Worm (Caenorhabditis elegans) whole organism, young adult: ENCODE measurements around the gene skr-6.

Experiments used
- T07F8.4 ChIP-seq: sonication (generic microtip); optimal IDR thresholded peaks from 2 replicates; lab custom pipeline; 2016; ENCODE audit warnings: mild to moderate bottlenecking, missing genetic modification characterization, moderate library complexity, missing compliant biosample characterization
- ama-1 ChIP-seq, 3 experiments: fragments of 150-350 bp in 1 of 3; sonication (generic microtip) in 2 of 3; optimal IDR thresholded peaks; 2 replicates each; lab custom pipeline; 2014 to 2018; ENCODE audit warnings: missing biosample characterization in 2 of 3, missing genetic modification characterization in 2 of 3, missing genetic modification reagents in 2 of 3
- ccch-3 ChIP-seq: fragments of 200-800 bp; sonication (Bioruptor generic); optimal IDR thresholded peaks from 2 replicates; lab custom pipeline; 2018; ENCODE audit warnings: mild to moderate bottlenecking, missing genetic modification characterization, missing compliant biosample characterization
- ekl-4 ChIP-seq: fragments of 200-800 bp; sonication (Bioruptor generic); IDR thresholded peaks from 2 replicates; pipeline ENCODE4 v1.3.6; 2022; ENCODE audit warnings: missing genetic modification reagents, missing genetic modification characterization, missing compliant biosample characterization
- hlh-12 ChIP-seq: sonication (generic microtip); optimal IDR thresholded peaks from 2 replicates; lab custom pipeline; 2016; ENCODE audit warnings: missing genetic modification characterization, missing compliant biosample characterization
- nhr-120 ChIP-seq: fragments of 200-800 bp; sonication (Bioruptor generic); IDR thresholded peaks from 2 replicates; pipeline ENCODE4 v1.3.6; 2022; ENCODE audit warnings: missing genetic modification characterization, missing compliant biosample characterization
- pha-4 ChIP-seq: fragments of 150-350 bp; sonication (generic microtip); optimal IDR thresholded peaks from 2 replicates; lab custom pipeline; 2014; ENCODE audit warnings: missing biosample characterization, missing genetic modification reagents, missing genetic modification characterization
- sea-2 ChIP-seq: fragments of 200-800 bp; sonication (Bioruptor generic); IDR thresholded peaks from 2 replicates; pipeline ENCODE4 v1.3.6; 2022; ENCODE audit warnings: missing genetic modification characterization, missing compliant biosample characterization
- tbx-9 ChIP-seq: sonication (generic microtip); optimal IDR thresholded peaks from 2 replicates; lab custom pipeline; 2016; ENCODE audit warnings: borderline replicate concordance, missing genetic modification characterization, inconsistent platforms, missing compliant biosample characterization

- TF ChIP-seq nhr-120 (GFP tag; lab: Robert Waterston, UW) (no peak), hlh-12 (tag; lab: Kevin White, UChicago) (no peak), sea-2 (no peak), pha-4 (tag; lab: Kevin White, UChicago) (no peak), T07F8.4 (no peak), ccch-3 (GFP tag; lab: Kevin White, UChicago) (no peak), tbx-9 (tag; lab: Kevin White, UChicago) (no peak), ekl-4 (GFP tag; lab: Robert Waterston, UW) (no peak), ama-1 (optimal IDR thresholded peaks at IDR 0.05; lab: Kevin White, UChicago) (no peak), ama-1 (GFP tag; optimal IDR thresholded peaks at IDR 0.05; lab: Kevin White, UChicago) (no peak)
Observed at ce11 chrV:18270403-18270802, 618 bp upstream of the skr-6 start, which contains the start of gene Y37H2C.4.
